Worm (Caenorhabditis elegans) whole organism, L4 larva: ENCODE data around the gene C01G6.4.

Experiments used
- fkh-10 ChIP-seq: fragments of 150-350 bp; optimal IDR thresholded peaks from 2 replicates; lab custom pipeline; 2014; ENCODE audit warnings: missing biosample characterization, missing genetic modification reagents, missing genetic modification characterization
- mdl-1 ChIP-seq, 2 experiments: fragments of 150-350 bp in 1 of 2; sonication (generic microtip) in 1 of 2; optimal IDR thresholded peaks; 2 replicates each; lab custom pipeline; 2014 to 2017; ENCODE audit warnings: missing biosample characterization in 2 of 2, missing genetic modification characterization in 2 of 2
- zag-1 ChIP-seq: fragments of 150-350 bp; optimal IDR thresholded peaks from 2 replicates; lab custom pipeline; 2014; ENCODE audit warnings: missing biosample characterization, missing genetic modification characterization

- TF ChIP-seq zag-1 (no peak), fkh-10 (no peak), mdl-1 (tag; optimal IDR thresholded peaks at IDR 0.05; lab: Kevin White, UChicago) (no peak)
Observed at ce11 chrII:9250422-9250821, 22.4 kb downstream of the C01G6.4 start, which contains the start of gene T26C5.4.
